Fruit fly (Drosophila melanogaster) whole organism: ENCODE data around the gene CG6901.

Experiments used
- CG8478 ChIP-seq: fragments of >200 bp; optimal IDR thresholded peaks from 2 replicates; lab custom pipeline; 2018; ENCODE audit warnings: inconsistent platforms
- Dll ChIP-seq: fragments of >200 bp; optimal IDR thresholded peaks from 2 replicates; lab custom pipeline; 2017
- EcR ChIP-seq, 2 experiments: fragments of >200 bp; optimal IDR thresholded peaks; 2 replicates each; lab custom pipeline; 2017; ENCODE audit warnings: missing biosample characterization in 2 of 2, missing genetic modification characterization in 2 of 2, missing genetic modification reagents in 2 of 2
- pan ChIP-seq: fragments of >200 bp; optimal IDR thresholded peaks from 2 replicates; lab custom pipeline; 2017
- psq ChIP-seq: fragments of >200 bp; optimal IDR thresholded peaks from 2 replicates; lab custom pipeline; 2017
- usp ChIP-seq: fragments of >200 bp; optimal IDR thresholded peaks from 2 replicates; lab custom pipeline; 2017; ENCODE audit warnings: missing biosample characterization, missing genetic modification characterization, mixed read lengths

The CG6901 gene

DNA sequence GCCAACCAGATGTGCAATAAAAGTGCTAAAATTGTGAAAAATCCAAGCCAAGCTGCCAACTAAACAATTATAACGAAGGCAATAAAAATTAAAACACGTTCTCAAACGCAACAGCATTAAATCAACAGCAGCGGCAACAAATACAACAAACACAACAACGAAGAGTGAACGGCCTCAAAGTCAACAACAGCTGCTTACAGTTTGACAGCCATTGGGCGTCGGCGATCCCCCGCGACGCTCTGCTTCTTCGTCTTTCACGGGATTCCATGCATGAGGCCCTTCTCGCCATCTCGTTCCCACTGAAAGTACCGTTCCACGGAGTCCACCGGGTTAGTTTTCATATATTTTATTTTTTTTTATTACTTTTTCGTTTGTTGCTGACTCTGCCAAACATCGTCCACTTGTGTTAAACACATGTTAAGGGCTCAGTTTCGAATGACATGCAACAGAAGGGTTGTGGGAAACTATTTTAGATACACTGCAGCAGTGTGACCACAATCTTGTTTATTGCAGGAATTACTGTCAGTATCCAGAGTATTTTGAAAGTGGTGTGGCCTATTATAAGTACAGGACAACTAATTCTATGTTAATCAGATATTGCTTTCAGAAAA is 41.0 kb upstream of the CG6901 start:
- TF ChIP-seq psq (no peak), EcR (GFP tag; optimal IDR thresholded peaks at IDR 0.05; lab: Kevin White, UChicago) (peak; percentile 22 to 80)

DNA sequence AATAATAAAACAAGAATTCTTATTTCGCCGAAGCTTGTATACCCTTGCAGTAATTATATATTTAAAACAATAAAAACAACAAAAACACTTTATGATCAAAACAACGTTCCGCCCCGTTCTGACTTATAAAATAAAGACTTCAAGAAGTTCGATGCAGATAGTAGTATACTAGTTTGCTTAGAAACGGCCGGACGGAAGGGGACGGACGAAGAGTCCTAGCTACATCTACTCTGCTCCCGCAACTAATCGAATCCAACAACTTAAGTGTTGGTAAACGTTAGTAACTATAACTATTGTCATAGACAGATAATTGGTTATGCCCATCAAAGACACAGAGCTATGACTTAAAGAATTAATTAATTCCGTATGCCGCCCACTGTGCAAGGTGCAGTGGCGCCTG is 38.7 kb upstream of the CG6901 start:
- TF ChIP-seq CG8478 (no peak), usp (GFP tag; lab: Kevin White, UChicago) (no peak)

DNA sequence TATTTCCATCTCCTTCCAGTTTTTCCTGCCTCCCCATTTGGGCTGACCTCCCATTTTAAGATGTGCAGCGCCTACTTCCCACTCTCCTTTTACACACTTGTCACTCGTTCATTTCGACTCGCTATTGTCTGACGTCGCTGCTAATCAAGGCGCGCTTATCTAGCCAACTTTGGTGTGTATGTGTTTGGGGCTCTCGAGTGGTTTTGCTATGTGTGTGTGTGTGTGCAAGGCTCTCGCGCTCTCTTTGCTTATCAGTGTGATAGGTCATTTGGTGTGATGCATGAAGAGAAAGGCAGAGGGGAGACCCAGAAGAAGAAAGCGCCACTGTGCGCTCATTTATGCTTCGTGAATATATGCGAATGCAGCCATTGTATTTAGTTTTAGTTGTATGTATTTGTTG is 38.3 kb upstream of the CG6901 start:
- no peak for TF ChIP-seq Dll
- TF ChIP-seq pan, result no peak
- no peak for TF ChIP-seq EcR (GFP tag; optimal IDR thresholded peaks at IDR 0.05; lab: Kevin White, UChicago)
- no peak for TF ChIP-seq psq
- TF ChIP-seq CG8478, result no peak
- TF ChIP-seq usp (GFP tag; lab: Kevin White, UChicago), result no peak

DNA sequence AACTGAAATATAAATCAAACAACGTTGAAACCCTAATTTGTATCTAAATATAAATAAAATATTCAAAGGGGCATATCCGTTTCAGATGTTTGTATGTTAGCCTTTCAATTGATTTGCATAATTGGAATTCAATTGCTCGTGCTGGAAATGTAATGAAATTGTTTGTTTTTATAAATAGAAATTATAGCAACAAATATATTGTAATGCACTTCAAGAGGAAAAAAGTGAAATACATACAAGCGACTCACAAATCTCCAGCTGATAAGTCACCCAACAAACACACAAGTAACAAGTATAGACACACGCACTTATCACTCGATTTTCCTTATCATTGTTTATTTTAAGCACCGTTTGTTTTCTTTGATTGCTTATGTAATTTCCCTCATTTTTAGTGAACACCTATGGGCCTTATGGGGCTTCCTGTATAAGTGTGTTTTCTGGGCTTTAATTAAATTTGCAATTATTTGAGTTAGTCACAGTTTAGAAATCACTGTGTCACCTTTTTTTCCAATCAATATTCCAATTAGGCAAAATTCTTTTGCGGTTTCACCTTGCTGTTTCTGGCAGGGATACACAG is 37.5 kb upstream of the CG6901 start:
- no peak for TF ChIP-seq psq
- no peak for TF ChIP-seq CG8478
- TF ChIP-seq usp (GFP tag; lab: Kevin White, UChicago), result no peak

DNA sequence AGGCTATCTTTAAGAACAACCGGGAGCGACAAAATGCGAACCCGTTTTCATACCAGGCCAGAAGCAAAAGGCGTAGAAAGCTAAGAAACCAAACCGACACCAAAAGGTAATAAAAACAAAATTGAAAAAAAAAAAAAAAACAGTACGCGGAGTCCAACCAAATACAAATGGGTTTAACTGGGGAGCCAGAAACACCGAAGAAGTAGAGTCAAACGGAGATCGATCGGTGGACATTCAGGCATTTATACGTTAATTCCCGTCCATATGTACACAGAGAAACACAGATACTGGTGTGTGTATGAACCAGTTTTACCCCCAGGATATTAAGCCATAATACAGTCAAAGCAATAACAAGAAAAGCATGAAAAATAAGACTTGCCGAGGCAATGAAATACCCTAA is 36.0 kb upstream of the CG6901 start:
- TF ChIP-seq Dll (no peak), pan (no peak), CG8478 (no peak), EcR (GFP tag; optimal IDR thresholded peaks at IDR 0.05; lab: Kevin White, UChicago) (no peak), usp (GFP tag; lab: Kevin White, UChicago) (no peak), psq (no peak)

DNA sequence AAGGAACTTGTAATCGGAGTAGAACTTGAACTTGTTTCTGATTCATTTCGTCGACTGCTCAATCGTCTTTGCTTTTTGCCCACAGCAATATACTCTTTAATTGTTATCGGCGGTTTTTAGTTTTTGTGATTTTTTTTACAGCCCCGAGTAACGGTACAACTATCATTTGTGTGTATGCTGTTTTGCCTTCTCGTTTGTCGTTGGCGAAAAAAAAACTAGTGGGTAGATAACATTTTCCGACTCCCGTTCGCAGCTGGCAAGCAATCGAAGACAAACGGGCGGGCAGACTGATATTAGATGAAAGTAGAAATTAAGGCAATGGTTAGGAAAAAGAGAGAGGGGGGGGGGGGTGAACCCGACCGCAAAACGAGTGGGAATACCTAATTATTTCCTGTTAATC is 35.4 kb upstream of the CG6901 start:
- no peak for TF ChIP-seq psq
- no peak for TF ChIP-seq usp (GFP tag; lab: Kevin White, UChicago)
- TF ChIP-seq CG8478, result no peak
- TF ChIP-seq EcR (GFP tag; optimal IDR thresholded peaks at IDR 0.05; lab: Kevin White, UChicago), result no peak

DNA sequence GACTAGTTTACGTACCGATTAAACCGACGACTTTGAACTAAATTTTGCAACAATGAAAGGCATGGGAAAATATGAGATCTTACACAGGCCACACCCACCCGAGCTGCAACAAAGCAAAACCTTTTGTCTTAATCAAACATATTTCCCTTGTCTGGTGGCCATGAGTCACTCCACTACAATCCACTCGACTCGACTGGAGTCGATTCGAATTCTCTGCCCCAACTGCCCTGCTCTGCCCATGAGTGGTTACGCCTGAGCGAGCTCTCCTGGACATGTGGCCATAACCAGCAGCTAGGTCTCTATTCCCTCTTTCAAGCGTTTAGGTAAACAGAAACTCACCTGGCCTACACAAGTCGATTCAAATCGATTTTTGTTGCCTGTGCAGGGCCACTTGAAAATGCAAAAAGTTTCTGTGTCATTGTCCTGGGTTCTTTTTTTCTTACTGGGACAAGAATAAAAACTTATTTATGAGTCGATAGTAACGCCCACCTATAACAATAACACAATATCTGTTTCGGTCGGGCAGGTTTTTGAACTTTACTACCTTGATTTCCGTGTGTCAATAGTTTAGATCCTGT is 34.4 kb upstream of the CG6901 start:
- no peak for TF ChIP-seq usp (GFP tag; lab: Kevin White, UChicago)
- no peak for TF ChIP-seq CG8478
- no peak for TF ChIP-seq pan
- no peak for TF ChIP-seq EcR (GFP tag; optimal IDR thresholded peaks at IDR 0.05; lab: Kevin White, UChicago)
- no peak for TF ChIP-seq psq
- no peak for TF ChIP-seq Dll

DNA sequence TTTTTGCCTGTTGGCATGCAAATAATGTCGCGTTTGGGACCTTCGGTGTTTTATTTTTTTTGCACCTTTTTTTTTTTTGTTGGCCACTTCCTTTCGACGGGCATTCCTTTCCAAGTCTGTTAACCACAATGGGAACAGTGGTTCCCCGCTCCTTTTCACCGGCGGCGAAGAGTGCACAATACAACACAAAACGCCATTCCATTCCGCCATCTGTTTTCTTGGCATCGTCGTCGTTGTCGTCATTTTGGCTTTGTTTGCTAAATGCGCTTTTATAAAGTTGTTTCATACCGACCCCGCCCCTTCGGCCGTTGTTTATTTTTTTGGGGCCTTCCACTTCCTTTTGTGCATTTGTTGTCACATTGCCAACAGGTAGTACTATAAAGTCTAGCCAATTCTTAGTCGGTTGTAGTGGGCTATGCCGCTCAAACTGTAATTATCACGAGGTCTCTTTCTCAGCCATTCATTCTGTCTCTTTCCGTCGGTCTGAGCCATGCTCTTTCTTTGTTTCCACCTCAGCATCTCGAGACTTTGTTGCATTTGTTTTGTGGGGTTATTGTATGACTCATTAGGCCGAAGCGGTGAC is 32.9 kb upstream of the CG6901 start:
- TF ChIP-seq CG8478, result no peak
- no peak for TF ChIP-seq psq
- TF ChIP-seq pan, result no peak
- no peak for TF ChIP-seq usp (GFP tag; lab: Kevin White, UChicago)
- no peak for TF ChIP-seq Dll
- TF ChIP-seq EcR (GFP tag; optimal IDR thresholded peaks at IDR 0.05; lab: Kevin White, UChicago), result peak in 1 of 2 experiments; percentile 36

DNA sequence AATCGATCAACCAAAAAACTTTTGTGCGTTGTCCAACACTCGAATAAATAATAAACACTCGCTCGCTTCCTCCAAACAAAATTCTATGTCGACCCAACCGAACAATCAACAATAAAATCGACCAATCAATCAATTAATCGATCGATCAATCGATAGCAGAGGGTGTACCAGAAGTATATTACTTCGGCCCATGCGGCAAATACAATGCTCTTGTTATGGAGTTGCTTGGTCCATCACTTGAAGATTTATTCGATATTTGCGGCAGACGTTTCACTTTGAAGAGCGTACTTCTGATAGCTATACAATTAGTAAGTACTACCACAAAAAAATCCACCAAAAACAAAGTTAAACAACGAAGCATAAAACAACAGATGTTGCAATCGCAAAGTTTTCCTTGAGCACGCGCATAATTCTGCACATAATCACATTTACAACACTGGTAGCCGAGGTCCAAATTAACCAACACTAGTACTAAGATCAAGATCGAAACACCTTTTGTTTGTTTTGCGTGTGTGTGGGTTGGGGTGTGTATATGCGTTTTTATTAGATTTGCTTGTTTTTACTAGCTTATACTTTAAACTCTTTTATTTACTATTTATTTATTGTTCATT is 27.6 kb upstream of the CG6901 start:
- TF ChIP-seq usp (GFP tag; lab: Kevin White, UChicago), result no peak
- TF ChIP-seq psq, result no peak
- no peak for TF ChIP-seq pan

DNA sequence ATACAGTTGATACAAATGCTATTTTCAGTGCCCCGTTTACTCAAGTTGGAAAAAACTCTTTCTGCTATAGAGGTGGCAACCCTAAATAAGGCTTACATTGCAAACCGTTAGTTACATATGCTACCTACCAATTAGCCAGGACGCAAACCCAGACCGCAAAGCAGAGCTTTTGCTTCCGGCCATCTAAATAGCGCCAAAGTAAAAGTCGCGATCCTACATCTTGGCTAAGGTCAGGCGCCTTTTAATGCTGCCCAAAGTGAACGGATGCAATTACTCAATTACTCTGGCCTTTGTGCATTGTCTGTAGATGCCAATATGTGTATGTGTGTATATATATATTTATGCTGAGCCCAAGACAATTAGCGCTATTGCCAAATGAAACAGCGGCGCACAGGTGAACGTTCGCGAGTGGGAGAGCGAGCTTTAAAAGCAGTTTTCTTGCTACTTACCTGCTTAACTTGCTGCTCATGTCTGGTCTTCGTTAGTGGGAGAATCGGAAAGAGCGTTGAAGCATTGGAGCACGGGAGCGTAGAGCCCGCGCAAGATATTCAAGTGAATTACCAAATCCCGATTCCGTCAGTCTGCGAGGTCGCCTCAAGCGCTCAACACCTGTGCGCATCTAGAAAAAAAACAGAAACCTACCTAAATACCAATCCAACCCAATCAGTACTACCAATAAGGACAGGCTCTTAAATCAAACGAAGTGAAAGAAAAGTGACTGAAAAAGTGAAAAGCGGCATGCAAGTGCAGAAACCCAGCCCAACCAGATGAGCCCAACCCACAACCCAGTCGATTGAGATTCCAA is 17.8 kb upstream of the CG6901 start, which contains the start of gene Zip89B:
TSS of gene Zip89B (plus strand) at position 574 of the 805 bp plus-strand sequence.
- TF ChIP-seq pan (no peak), EcR (GFP tag; optimal IDR thresholded peaks at IDR 0.05; lab: Kevin White, UChicago) (peak in 1 of 2 experiments; percentile 59)

DNA sequence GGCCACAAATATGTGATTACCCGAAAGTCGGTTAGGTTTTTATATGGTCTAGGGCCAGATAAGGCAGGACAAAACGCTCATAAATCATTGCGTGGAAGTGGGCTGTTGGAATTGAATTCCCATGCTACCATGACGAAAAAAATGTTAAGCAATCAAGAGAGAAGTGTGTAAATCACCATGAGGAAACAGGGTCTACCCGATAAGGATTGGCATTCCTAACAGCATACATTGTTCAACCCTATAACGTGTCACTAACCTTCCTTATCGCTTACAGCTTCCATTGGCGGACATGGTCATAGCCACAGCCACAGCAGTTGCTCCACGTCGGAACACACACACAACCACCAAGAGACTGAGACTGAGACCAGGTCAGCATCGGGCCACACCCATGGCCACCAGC is 15.2 kb upstream of the CG6901 start:
- no peak for TF ChIP-seq Dll
- TF ChIP-seq CG8478, result no peak
- TF ChIP-seq psq, result no peak
- TF ChIP-seq usp (GFP tag; lab: Kevin White, UChicago), result no peak
- TF ChIP-seq EcR (GFP tag; optimal IDR thresholded peaks at IDR 0.05; lab: Kevin White, UChicago), result no peak
- no peak for TF ChIP-seq pan

DNA sequence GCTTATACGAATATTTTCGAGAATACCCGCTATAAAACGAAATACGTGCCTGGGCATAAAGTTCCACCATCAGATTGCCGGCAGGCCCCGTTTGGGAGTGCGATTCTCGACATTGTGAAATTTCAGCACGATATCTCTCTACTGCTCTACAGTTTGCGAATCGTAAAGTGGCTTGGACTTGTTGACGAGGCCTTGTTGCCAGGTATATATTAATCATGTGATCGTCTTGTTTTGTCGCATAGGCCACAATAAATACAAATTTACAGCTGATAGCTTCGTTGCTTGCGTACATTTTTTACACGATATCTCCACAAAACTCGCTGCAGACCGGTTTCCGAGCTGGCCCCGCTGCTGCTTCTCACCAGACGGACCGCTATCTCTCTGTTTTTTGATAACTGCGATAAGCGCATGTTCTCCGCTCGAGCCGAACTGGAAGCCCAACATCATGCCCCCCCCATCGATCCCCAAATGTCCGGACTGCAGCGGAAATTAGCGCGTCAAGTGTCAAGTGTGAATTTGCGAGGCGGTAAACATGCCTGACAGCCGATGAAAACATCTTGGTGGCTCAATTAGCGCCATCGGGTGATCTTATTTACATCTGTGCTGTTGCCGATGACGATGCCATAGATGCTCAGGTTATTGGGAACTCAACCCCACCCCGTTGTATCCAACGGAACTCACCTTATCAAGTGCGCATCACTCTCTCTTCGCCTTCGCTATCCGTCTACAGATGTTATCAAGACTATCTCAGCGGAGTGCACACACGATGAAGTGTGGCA is 13.7 kb upstream of the CG6901 start:
- TF ChIP-seq CG8478 (no peak), EcR (GFP tag; optimal IDR thresholded peaks at IDR 0.05; lab: Kevin White, UChicago) (no peak), psq (no peak), usp (GFP tag; lab: Kevin White, UChicago) (no peak), pan (no peak), Dll (no peak)
